Worm (Caenorhabditis elegans): ENCODE measurements around the gene tpk-1.

- TF ChIP-seq ces-1 (GFP tag; optimal IDR thresholded peaks at IDR 0.05) (no peak), snpc-4 (tag; optimal IDR thresholded peaks at IDR 0.05) (no peak), sptf-1 (tag; optimal IDR thresholded peaks at IDR 0.05) (peak; percentile 96), nhr-28 (tag; optimal IDR thresholded peaks at IDR 0.05) (peak; percentile 50), lin-32 (GFP tag; optimal IDR thresholded peaks at IDR 0.05) (peak; percentile 93), nhr-76 (tag; optimal IDR thresholded peaks at IDR 0.05) (no peak), unc-62 (GFP tag; optimal IDR thresholded peaks at IDR 0.05) (peak; percentile 50), ham-2 (GFP tag; optimal IDR thresholded peaks at IDR 0.05) (peak; percentile 94), unc-39 (tag; optimal IDR thresholded peaks at IDR 0.05) (peak; percentile 66), lsy-2 (tag; optimal IDR thresholded peaks at IDR 0.05) (peak; percentile 17), elt-3 (tag; optimal IDR thresholded peaks at IDR 0.05) (peak; percentile 45), mep-1 (tag; optimal IDR thresholded peaks at IDR 0.05) (no peak)
These were observed 25.6 kb downstream of the tpk-1 start for ce11 chrIII:8937571-8937970.

Data from whole organism, mixed stage, embryonic.